Fruit fly (Drosophila melanogaster) whole organism, embryonic: ENCODE results near the gene Nmdar1.

Experiments
- Abd-B ChIP-seq: fragments of 200-800 bp; sonication (Bioruptor generic); optimal IDR thresholded peaks from 2 replicates; lab custom pipeline; 2018; ENCODE audit warnings: missing biosample characterization, mild to moderate bottlenecking, missing genetic modification characterization, moderate library complexity
- B-H1 ChIP-seq: fragments of 200-800 bp; sonication (Bioruptor generic); IDR thresholded peaks from 3 replicates; pipeline ENCODE4 v1.3.6; 2022; ENCODE audit warnings: missing biosample characterization, missing genetic modification characterization
- CG10209 ChIP-seq: fragments of 200-800 bp; sonication (Bioruptor generic); optimal IDR thresholded peaks from 3 replicates; lab custom pipeline; 2017; ENCODE audit warnings: missing biosample characterization, mild to moderate bottlenecking, missing genetic modification characterization, missing genetic modification reagents
- CG10654 ChIP-seq: fragments of 200-800 bp; sonication (Bioruptor generic); optimal IDR thresholded peaks from 2 replicates; lab custom pipeline; 2016; ENCODE audit warnings: missing biosample characterization, missing genetic modification characterization
- CG12659 ChIP-seq: fragments of 200-800 bp; sonication (Bioruptor generic); optimal IDR thresholded peaks from 3 replicates; lab custom pipeline; 2017; ENCODE audit warnings: mild to moderate bottlenecking, missing biosample characterization, missing genetic modification reagents, missing genetic modification characterization
- CG13123 ChIP-seq: fragments of 200-800 bp; sonication (Bioruptor generic); optimal IDR thresholded peaks from 2 replicates; lab custom pipeline; 2016; ENCODE audit warnings: missing biosample characterization, missing genetic modification characterization
- CG13296 ChIP-seq: fragments of 200-800 bp; sonication (Bioruptor generic); optimal IDR thresholded peaks from 3 replicates; lab custom pipeline; 2018; ENCODE audit warnings: missing biosample characterization, mild to moderate bottlenecking, missing genetic modification characterization
- CG13775 ChIP-seq: fragments of 200-800 bp; sonication (Bioruptor generic); optimal IDR thresholded peaks from 3 replicates; lab custom pipeline; 2017; ENCODE audit warnings: missing biosample characterization, mild to moderate bottlenecking, missing genetic modification characterization
- CG14050 ChIP-seq: fragments of 200-800 bp; sonication (Bioruptor generic); IDR thresholded peaks from 3 replicates; pipeline ENCODE4 v1.3.6; 2022; ENCODE audit warnings: missing biosample characterization, missing genetic modification characterization
- CG18476 ChIP-seq: fragments of 200-800 bp; sonication (Bioruptor generic); optimal IDR thresholded peaks from 2 replicates; lab custom pipeline; 2016; ENCODE audit warnings: missing biosample characterization, mild to moderate bottlenecking, missing genetic modification characterization
- CG2678 ChIP-seq: fragments of 200-800 bp; sonication (Bioruptor generic); optimal IDR thresholded peaks from 3 replicates; lab custom pipeline; 2019; ENCODE audit warnings: missing biosample characterization, mild to moderate bottlenecking, missing genetic modification characterization, moderate library complexity
- CG2712 ChIP-seq: fragments of 200-800 bp; optimal IDR thresholded peaks from 3 replicates; lab custom pipeline; 2019; ENCODE audit warnings: missing biosample characterization, mild to moderate bottlenecking, missing genetic modification characterization, moderate library complexity
- CG3726 ChIP-seq: fragments of 200-800 bp; sonication (Bioruptor generic); IDR thresholded peaks from 3 replicates; pipeline ENCODE4, ENCODE4 v1.3.6; 2022; ENCODE audit warnings: missing biosample characterization, missing genetic modification characterization
- CG4328 ChIP-seq: fragments of 200-800 bp; sonication (Bioruptor generic); optimal IDR thresholded peaks from 3 replicates; lab custom pipeline; 2017; ENCODE audit warnings: missing biosample characterization, missing genetic modification reagents, missing genetic modification characterization
- CG6254 ChIP-seq: fragments of 200-800 bp; sonication (Bioruptor generic); optimal IDR thresholded peaks from 3 replicates; lab custom pipeline; 2017; ENCODE audit warnings: mild to moderate bottlenecking, missing biosample characterization, missing genetic modification reagents, missing genetic modification characterization
- CG6654 ChIP-seq: fragments of 200-800 bp; sonication (Bioruptor generic); optimal IDR thresholded peaks from 2 replicates; lab custom pipeline; 2017; ENCODE audit warnings: missing biosample characterization, mild to moderate bottlenecking, missing genetic modification characterization
- CG7987 ChIP-seq: fragments of 200-800 bp; sonication (Bioruptor generic); optimal IDR thresholded peaks from 2 replicates; lab custom pipeline; 2018; ENCODE audit warnings: missing biosample characterization, mild to moderate bottlenecking, missing genetic modification characterization, moderate library complexity
- CTCF ChIP-seq: fragments of 200-800 bp; sonication (Bioruptor generic); optimal IDR thresholded peaks from 2 replicates; lab custom pipeline; 2017; ENCODE audit warnings: missing biosample characterization, mild to moderate bottlenecking, missing genetic modification characterization, moderate library complexity
- CkIIα-i1 ChIP-seq: fragments of 200-800 bp; sonication (Bioruptor generic); IDR thresholded peaks from 2 replicates; pipeline ENCODE4 v1.3.6; 2022; ENCODE audit warnings: missing biosample characterization, missing genetic modification characterization
- D19A ChIP-seq: fragments of 200-800 bp; optimal IDR thresholded peaks from 3 replicates; lab custom pipeline; 2019; ENCODE audit warnings: missing biosample characterization, mild to moderate bottlenecking, missing genetic modification characterization, moderate library complexity
- Dip2 ChIP-seq: fragments of 200-800 bp; sonication (Bioruptor generic); IDR thresholded peaks from 2 replicates; pipeline ENCODE4 v1.3.6; 2022; ENCODE audit warnings: missing biosample characterization, missing genetic modification characterization
- Dip3 ChIP-seq: fragments of 200-800 bp; sonication (Bioruptor generic); optimal IDR thresholded peaks from 3 replicates; lab custom pipeline; 2016; ENCODE audit warnings: missing biosample characterization, missing genetic modification characterization
- Dp ChIP-seq: fragments of 200-800 bp; sonication (Bioruptor generic); optimal IDR thresholded peaks from 2 replicates; lab custom pipeline; 2018; ENCODE audit warnings: missing biosample characterization, mild to moderate bottlenecking, missing genetic modification characterization, moderate library complexity
- Gsc ChIP-seq: fragments of 200-800 bp; sonication (Bioruptor generic); IDR thresholded peaks from 2 replicates; pipeline ENCODE4 v1.3.6; 2022; ENCODE audit warnings: missing biosample characterization, missing genetic modification characterization
- HmgZ ChIP-seq: fragments of 200-800 bp; sonication (Bioruptor generic); optimal IDR thresholded peaks from 2 replicates; lab custom pipeline; 2018; ENCODE audit warnings: missing biosample characterization, mild to moderate bottlenecking, missing genetic modification characterization
- Hsf ChIP-seq: fragments of 200-800 bp; sonication (Bioruptor generic); optimal IDR thresholded peaks from 3 replicates; lab custom pipeline; 2016; ENCODE audit warnings: missing biosample characterization, missing genetic modification characterization
- Nf-YC ChIP-seq: fragments of 200-800 bp; optimal IDR thresholded peaks from 3 replicates; lab custom pipeline; 2019; ENCODE audit warnings: missing biosample characterization, mild to moderate bottlenecking, missing genetic modification characterization, moderate library complexity
- Oli ChIP-seq: fragments of 200-800 bp; sonication (Bioruptor generic); optimal IDR thresholded peaks from 2 replicates; lab custom pipeline; 2018; ENCODE audit warnings: missing biosample characterization, mild to moderate bottlenecking, missing genetic modification characterization, moderate library complexity
- Opbp ChIP-seq: fragments of 200-800 bp; sonication (Bioruptor generic); IDR thresholded peaks from 3 replicates; pipeline ENCODE4 v1.3.6; 2022; ENCODE audit warnings: missing biosample characterization, missing genetic modification characterization; ENCODE audit not compliant: partially characterized antibody
- Sin3A ChIP-seq: fragments of >200 bp; optimal IDR thresholded peaks from 2 replicates; lab custom pipeline; 2018
- Sry-δ ChIP-seq: fragments of 200-800 bp; sonication (Bioruptor generic); optimal IDR thresholded peaks from 2 replicates; lab custom pipeline; 2016; ENCODE audit warnings: missing biosample characterization, missing genetic modification characterization
- Stat92E ChIP-seq, 3 experiments: fragments of >200 bp in 2 of 3; fragments of 200-800 bp in 1 of 3; sonication (Bioruptor generic) in 1 of 3; optimal IDR thresholded peaks; 2 replicates each; lab custom pipeline; 2017 to 2019; ENCODE audit warnings: missing biosample characterization in 3 of 3, missing genetic modification characterization in 3 of 3, mild to moderate bottlenecking in 1 of 3, moderate library complexity in 1 of 3
- TFAM ChIP-seq: fragments of 200-800 bp; sonication (Bioruptor generic); optimal IDR thresholded peaks from 2 replicates; lab custom pipeline; 2017; ENCODE audit warnings: missing biosample characterization, missing genetic modification characterization, inconsistent platforms
- Taf1 ChIP-seq: fragments of 200-800 bp; sonication (Bioruptor generic); IDR thresholded peaks from 2 replicates; pipeline ENCODE4 v1.3.6; 2022; ENCODE audit warnings: missing biosample characterization, missing genetic modification characterization
- Tbp ChIP-seq: fragments of >200 bp; optimal IDR thresholded peaks from 2 replicates; lab custom pipeline; 2018; ENCODE audit warnings: missing biosample characterization, missing genetic modification characterization
- ac ChIP-seq: fragments of 200-800 bp; sonication (Bioruptor generic); optimal IDR thresholded peaks from 3 replicates; lab custom pipeline; 2017; ENCODE audit warnings: missing biosample characterization, mild to moderate bottlenecking, missing genetic modification characterization
- bowl ChIP-seq: fragments of 200-800 bp; sonication (Bioruptor generic); IDR thresholded peaks from 2 replicates; pipeline ENCODE4 v1.3.6; 2022; ENCODE audit warnings: missing biosample characterization, missing genetic modification characterization
- crol ChIP-seq: fragments of 200-800 bp; sonication (Bioruptor generic); IDR thresholded peaks from 2 replicates; pipeline ENCODE4 v1.3.6; 2022; ENCODE audit warnings: missing biosample characterization, missing genetic modification characterization
- ftz-f1 ChIP-seq: fragments of 200-800 bp; sonication (Bioruptor generic); optimal IDR thresholded peaks from 2 replicates; lab custom pipeline; 2016; ENCODE audit warnings: missing biosample characterization, missing genetic modification characterization
- gro ChIP-seq: fragments of 200-800 bp; sonication (Bioruptor generic); optimal IDR thresholded peaks from 2 replicates; lab custom pipeline; 2016; ENCODE audit warnings: missing biosample characterization, missing genetic modification characterization
- kni ChIP-seq: fragments of 200-800 bp; sonication (Bioruptor generic); optimal IDR thresholded peaks from 3 replicates; lab custom pipeline; 2017; ENCODE audit warnings: mild to moderate bottlenecking, missing biosample characterization, missing genetic modification reagents, missing genetic modification characterization
- nau ChIP-seq: fragments of 200-800 bp; sonication (Bioruptor generic); optimal IDR thresholded peaks from 3 replicates; lab custom pipeline; 2017; ENCODE audit warnings: missing biosample characterization, mild to moderate bottlenecking, missing genetic modification characterization, missing genetic modification reagents
- nerfin-2 ChIP-seq: fragments of 200-800 bp; sonication (Bioruptor generic); IDR thresholded peaks from 2 replicates; pipeline ENCODE4 v1.3.6; 2022; ENCODE audit warnings: missing biosample characterization, missing genetic modification characterization; ENCODE audit not compliant: partially characterized antibody
- sd ChIP-seq: fragments of 200-800 bp; sonication (Bioruptor generic); optimal IDR thresholded peaks from 3 replicates; lab custom pipeline; 2018; ENCODE audit warnings: missing biosample characterization, mild to moderate bottlenecking, missing genetic modification characterization, moderate library complexity
- sens ChIP-seq: fragments of 200-800 bp; sonication (Bioruptor generic); peaks from one replicate; lab custom pipeline; 2016; ENCODE audit warnings: missing biosample characterization, missing genetic modification characterization
- sim ChIP-seq: fragments of 200-800 bp; sonication (Bioruptor generic); IDR thresholded peaks from 2 replicates; pipeline ENCODE4 v1.3.6; 2022; ENCODE audit warnings: missing biosample characterization, missing genetic modification characterization
- sug ChIP-seq: fragments of 200-800 bp; optimal IDR thresholded peaks from 2 replicates; lab custom pipeline; 2019; ENCODE audit warnings: missing biosample characterization, mild to moderate bottlenecking, missing genetic modification characterization, moderate library complexity
- tgo ChIP-seq: fragments of 200-800 bp; sonication (Bioruptor generic); IDR thresholded peaks from 3 replicates; pipeline ENCODE4 v1.3.6; 2022; ENCODE audit warnings: missing biosample characterization, missing genetic modification characterization
- tio ChIP-seq: fragments of 200-800 bp; sonication (Bioruptor generic); optimal IDR thresholded peaks from 2 replicates; lab custom pipeline; 2017; ENCODE audit warnings: missing biosample characterization, missing genetic modification characterization, inconsistent platforms
- tx ChIP-seq: fragments of 200-800 bp; sonication (Bioruptor generic); optimal IDR thresholded peaks from 2 replicates; lab custom pipeline; 2016; ENCODE audit warnings: missing biosample characterization, missing genetic modification characterization
- zen ChIP-seq: fragments of 200-800 bp; sonication (Bioruptor generic); optimal IDR thresholded peaks from 3 replicates; lab custom pipeline; 2018; ENCODE audit warnings: missing biosample characterization, mild to moderate bottlenecking, missing genetic modification characterization, moderate library complexity
- zen2 ChIP-seq: fragments of 200-800 bp; sonication (Bioruptor generic); IDR thresholded peaks from 3 replicates; pipeline ENCODE4 v1.3.6; 2022; ENCODE audit warnings: missing biosample characterization, missing genetic modification characterization; ENCODE audit not compliant: partially characterized antibody

Gene Nmdar1

dm6 chr3R:5565623-5566022, 42.5 kb upstream of the Nmdar1 start (continued):
- TF ChIP-seq sim (GFP tag; lab: Robert Waterston, UW) (peak; percentile 72), Gsc (GFP tag; lab: Robert Waterston, UW) (0 out of 2 replicates have a peak, but pooled peaks have one; percentile 35), gro (peak; percentile 82), CG18476 (GFP tag; lab: Kevin White, UChicago) (peak; percentile 65), tgo (peak; percentile 90), CG14050 (GFP tag; lab: Robert Waterston, UW) (peak; percentile 80), Taf1 (GFP tag; lab: Robert Waterston, UW) (peak; percentile 86), ftz-f1 (no peak), CG2678 (tag; lab: Kevin White, UChicago) (peak; percentile 87), CG3726 (GFP tag; lab: Robert Waterston, UW) (peak; percentile 72; the same call in 1 of the 3 replicates), CG13296 (GFP tag; lab: Kevin White, UChicago) (peak; percentile 81), Stat92E (GFP tag; optimal IDR thresholded peaks at IDR 0.05; lab: Kevin White, UChicago) (no peak), Hsf (GFP tag; lab: Kevin White, UChicago) (peak; percentile 76), zen2 (GFP tag; lab: Robert Waterston, UW) (no peak), Dip2 (GFP tag; lab: Robert Waterston, UW) (no peak), TFAM (GFP tag; lab: Kevin White, UChicago) (no peak), B-H1 (GFP tag; lab: Robert Waterston, UW) (peak; percentile 84), ac (GFP tag; lab: Kevin White, UChicago) (no peak), CG7987 (GFP tag; lab: Kevin White, UChicago) (peak; percentile 64), nau (GFP tag; lab: Kevin White, UChicago) (no peak), CG6654 (GFP tag; lab: Kevin White, UChicago) (peak; percentile 19), CG4328 (GFP tag; lab: Kevin White, UChicago) (no peak), CG13775 (GFP tag; lab: Kevin White, UChicago) (peak; percentile 71), Abd-B (GFP tag; lab: Kevin White, UChicago) (no peak), tio (GFP tag; lab: Kevin White, UChicago) (no peak), sd (peak; percentile 78), Oli (peak; percentile 81), Tbp (GFP tag; lab: Kevin White, UChicago) (no peak), zen (peak; percentile 11), Dip3 (GFP tag; lab: Kevin White, UChicago) (peak; percentile 75), bowl (peak; percentile 71), CG6254 (GFP tag; lab: Kevin White, UChicago) (peak; percentile 60), D19A (tag; lab: Kevin White, UChicago) (peak; percentile 60), kni (GFP tag; lab: Kevin White, UChicago) (no peak)
- TF ChIP-seq, all 482 proteins: peak for 361

- TF ChIP-seq CTCF (GFP tag; lab: Kevin White, UChicago), result no peak
- TF ChIP-seq crol (GFP tag; lab: Robert Waterston, UW), result peak; percentile 94
- peak; percentile 36; the same call in 1 of the 2 replicates for TF ChIP-seq nerfin-2 (GFP tag; lab: Robert Waterston, UW)
- TF ChIP-seq tx (GFP tag; lab: Kevin White, UChicago), result peak; percentile 14
- peak; percentile 39 for TF ChIP-seq CG2712 (tag; lab: Kevin White, UChicago)
- 0 out of 3 replicates have a peak, but pooled peaks have one; percentile 13 for TF ChIP-seq Opbp (GFP tag; lab: Robert Waterston, UW)
- TF ChIP-seq CG13123 (GFP tag; lab: Kevin White, UChicago), result no peak
- TF ChIP-seq sens (GFP tag; lab: Kevin White, UChicago), result peak; percentile 79
- TF ChIP-seq Nf-YC, result peak; percentile 66
- peak; percentile 15 for TF ChIP-seq CG12659 (GFP tag; lab: Kevin White, UChicago)
- TF ChIP-seq Sry-δ (GFP tag; lab: Kevin White, UChicago), result peak; percentile 4
- peak; percentile 62 for TF ChIP-seq Sin3A (lab: Kevin White, UChicago)
- no peak for TF ChIP-seq CG10654 (GFP tag; lab: Kevin White, UChicago)
- TF ChIP-seq HmgZ (tag; lab: Kevin White, UChicago), result peak; percentile 34
- TF ChIP-seq kni (GFP tag; lab: Kevin White, UChicago), result peak; percentile 21
- TF ChIP-seq sug (tag; lab: Kevin White, UChicago), result peak; percentile 37
- no peak for TF ChIP-seq CkIIα-i1 (GFP tag; lab: Robert Waterston, UW)
- TF ChIP-seq CG10209 (GFP tag; lab: Kevin White, UChicago), result no peak
- TF ChIP-seq Dp (GFP tag; lab: Kevin White, UChicago), result peak; percentile 60
Measured at dm6 chr3R:5564775-5565190, 41.7 kb upstream of the Nmdar1 start, which contains the start of the genes CG14671 and CG12746. Gene CG14671, minus strand, starts transcription at chr3R:5564815. Gene CG12746, plus strand, starts transcription at chr3R:5564865.
